Worm (Caenorhabditis elegans) whole organism, L2 larva: Measurements from ENCODE around the gene fli-1.

Experiments
- ama-1 ChIP-seq: fragments of 150-350 bp; optimal IDR thresholded peaks from 2 replicates; lab custom pipeline; 2018; ENCODE audit warnings: inconsistent platforms
- ceh-16 ChIP-seq: fragments of 150-350 bp; optimal IDR thresholded peaks from 2 replicates; lab custom pipeline; 2014; ENCODE audit warnings: missing biosample characterization, missing genetic modification characterization
- ceh-82 ChIP-seq: fragments of 150-350 bp; optimal IDR thresholded peaks from 2 replicates; lab custom pipeline; 2014; ENCODE audit warnings: missing biosample characterization, missing genetic modification characterization
- elt-3 ChIP-seq: sonication (generic microtip); optimal IDR thresholded peaks from 2 replicates; lab custom pipeline; 2017; ENCODE audit warnings: missing biosample characterization, missing genetic modification characterization
- fos-1 ChIP-seq: fragments of 150-350 bp; optimal IDR thresholded peaks from 2 replicates; lab custom pipeline; 2014; ENCODE audit warnings: missing biosample characterization, missing genetic modification characterization
- lin-39 ChIP-seq: fragments of 150-350 bp; optimal IDR thresholded peaks from 2 replicates; lab custom pipeline; 2014; ENCODE audit warnings: missing biosample characterization, missing genetic modification reagents, missing genetic modification characterization
- unc-39 ChIP-seq: fragments of 150-350 bp; optimal IDR thresholded peaks from 2 replicates; lab custom pipeline; 2014; ENCODE audit warnings: missing biosample characterization, missing genetic modification characterization
- unc-62 ChIP-seq: fragments of 150-350 bp; optimal IDR thresholded peaks from 2 replicates; lab custom pipeline; 2014; ENCODE audit warnings: missing biosample characterization, missing genetic modification reagents, missing genetic modification characterization

- TF ChIP-seq lin-39 (no peak), elt-3 (tag; lab: Kevin White, UChicago) (no peak), unc-39 (tag; lab: Kevin White, UChicago) (no peak), ceh-16 (tag; lab: Kevin White, UChicago) (no peak), ama-1 (lab: Kevin White, UChicago) (no peak), unc-62 (GFP tag; lab: Kevin White, UChicago) (no peak), ceh-82 (no peak), fos-1 (tag; lab: Kevin White, UChicago) (no peak)
Measured at ce11 chrIII:8650235-8650817, 33.2 kb downstream of the fli-1 start, which contains the start of gene flp-23.
